Worm (Caenorhabditis elegans) whole organism, L3 larva: ENCODE results near the gene fbxa-163.

Experiments
- R02D3.7 ChIP-seq: fragments of 150-350 bp; optimal IDR thresholded peaks from 2 replicates; lab custom pipeline; 2014; ENCODE audit warnings: missing biosample characterization, missing genetic modification characterization
- ZK546.5 ChIP-seq: sonication (generic microtip); optimal IDR thresholded peaks from 2 replicates; lab custom pipeline; 2017; ENCODE audit warnings: missing biosample characterization, missing genetic modification characterization
- ama-1 ChIP-seq: fragments of 150-350 bp; optimal IDR thresholded peaks from 2 replicates; lab custom pipeline; 2018
- ceh-28 ChIP-seq: fragments of 150-350 bp; optimal IDR thresholded peaks from 2 replicates; lab custom pipeline; 2014; ENCODE audit warnings: missing biosample characterization, missing genetic modification reagents, missing genetic modification characterization
- ceh-82 ChIP-seq: fragments of 150-350 bp; optimal IDR thresholded peaks from 2 replicates; lab custom pipeline; 2014; ENCODE audit warnings: missing biosample characterization, missing genetic modification characterization
- ceh-9 ChIP-seq: sonication (generic microtip); optimal IDR thresholded peaks from 2 replicates; lab custom pipeline; 2018; ENCODE audit warnings: missing biosample characterization, missing genetic modification characterization
- egl-27 ChIP-seq: sonication (generic microtip); optimal IDR thresholded peaks from 4 replicates; lab custom pipeline; 2017; ENCODE audit warnings: missing biosample characterization, missing genetic modification reagents, missing genetic modification characterization
- egl-5 ChIP-seq: fragments of 150-350 bp; optimal IDR thresholded peaks from 2 replicates; lab custom pipeline; 2017; ENCODE audit warnings: missing biosample characterization, missing genetic modification reagents, missing genetic modification characterization, inconsistent platforms
- elt-2 ChIP-seq: sonication (generic microtip); optimal IDR thresholded peaks from 2 replicates; lab custom pipeline; 2016; ENCODE audit warnings: missing genetic modification reagents, mild to moderate bottlenecking, missing genetic modification characterization, missing compliant biosample characterization
- eor-1 ChIP-seq, 2 experiments: fragments of 150-350 bp; optimal IDR thresholded peaks; 2 replicates each; lab custom pipeline; 2014 to 2018; ENCODE audit warnings: missing biosample characterization in 2 of 2, missing genetic modification characterization in 2 of 2
- fkh-10 ChIP-seq: sonication (generic microtip); optimal IDR thresholded peaks from 2 replicates; lab custom pipeline; 2017; ENCODE audit warnings: missing biosample characterization, missing genetic modification reagents, missing genetic modification characterization
- fkh-2 ChIP-seq: fragments of 150-350 bp; optimal IDR thresholded peaks from 2 replicates; lab custom pipeline; 2014; ENCODE audit warnings: missing biosample characterization, missing genetic modification reagents, missing genetic modification characterization
- hmg-11 ChIP-seq: sonication (generic microtip); optimal IDR thresholded peaks from 2 replicates; lab custom pipeline; 2016; ENCODE audit warnings: missing genetic modification characterization, missing compliant biosample characterization
- jun-1 ChIP-seq: fragments of 150-350 bp; optimal IDR thresholded peaks from 2 replicates; lab custom pipeline; 2014; ENCODE audit warnings: missing biosample characterization, missing genetic modification reagents, missing genetic modification characterization
- lin-15B ChIP-seq: fragments of 150-350 bp; optimal IDR thresholded peaks from 2 replicates; lab custom pipeline; 2014; ENCODE audit warnings: missing biosample characterization, missing genetic modification characterization
- lin-39 ChIP-seq: fragments of 150-350 bp; optimal IDR thresholded peaks from 2 replicates; lab custom pipeline; 2018; ENCODE audit warnings: missing biosample characterization, missing genetic modification reagents, missing genetic modification characterization
- mdl-1 ChIP-seq: fragments of 150-350 bp; optimal IDR thresholded peaks from 2 replicates; lab custom pipeline; 2014; ENCODE audit warnings: missing biosample characterization, missing genetic modification characterization
- nfya-1 ChIP-seq: sonication (generic microtip); optimal IDR thresholded peaks from 2 replicates; lab custom pipeline; 2017; ENCODE audit warnings: missing genetic modification characterization, mild to moderate bottlenecking, missing compliant biosample characterization, antibody characterized with exemption, moderate library complexity; ENCODE audit not compliant: insufficient read depth
- nhr-11 ChIP-seq: fragments of 150-350 bp; optimal IDR thresholded peaks from 2 replicates; lab custom pipeline; 2014; ENCODE audit warnings: missing biosample characterization, missing genetic modification characterization
- nhr-12 ChIP-seq: fragments of 150-350 bp; optimal IDR thresholded peaks from 2 replicates; lab custom pipeline; 2014; ENCODE audit warnings: missing biosample characterization, missing genetic modification characterization
- nhr-25 ChIP-seq: sonication (generic microtip); optimal IDR thresholded peaks from 2 replicates; lab custom pipeline; 2017; ENCODE audit warnings: missing biosample characterization, missing genetic modification characterization
- nhr-28 ChIP-seq: fragments of 150-350 bp; optimal IDR thresholded peaks from 2 replicates; lab custom pipeline; 2014; ENCODE audit warnings: missing biosample characterization, missing genetic modification characterization
- nhr-67 ChIP-seq: fragments of 150-350 bp; optimal IDR thresholded peaks from 2 replicates; lab custom pipeline; 2014; ENCODE audit warnings: missing biosample characterization, missing genetic modification characterization
- nhr-76 ChIP-seq: fragments of 150-350 bp; sonication (generic microtip); optimal IDR thresholded peaks from 5 replicates; lab custom pipeline; 2014; ENCODE audit warnings: missing biosample characterization, missing genetic modification characterization
- nhr-77 ChIP-seq: fragments of 150-350 bp; optimal IDR thresholded peaks from 2 replicates; lab custom pipeline; 2014; ENCODE audit warnings: missing biosample characterization, missing genetic modification characterization
- pha-4 ChIP-seq: fragments of 150-350 bp; optimal IDR thresholded peaks from 2 replicates; lab custom pipeline; 2014; ENCODE audit warnings: missing biosample characterization, missing genetic modification reagents, missing genetic modification characterization
- pqm-1 ChIP-seq: fragments of 150-350 bp; optimal IDR thresholded peaks from 2 replicates; lab custom pipeline; 2017; ENCODE audit warnings: missing biosample characterization, missing genetic modification characterization, inconsistent platforms
- sea-2 ChIP-seq: fragments of 150-350 bp; sonication (generic microtip); optimal IDR thresholded peaks from 4 replicates; lab custom pipeline; 2014; ENCODE audit warnings: missing biosample characterization, missing genetic modification reagents, missing genetic modification characterization
- skn-1 ChIP-seq: fragments of 150-350 bp; optimal IDR thresholded peaks from 2 replicates; lab custom pipeline; 2014; ENCODE audit warnings: missing biosample characterization, missing genetic modification characterization
- snpc-4 ChIP-seq: fragments of 150-350 bp; optimal IDR thresholded peaks from 2 replicates; lab custom pipeline; 2014; ENCODE audit warnings: missing biosample characterization, missing genetic modification characterization
- tbx-2 ChIP-seq: sonication (generic microtip); optimal IDR thresholded peaks from 2 replicates; lab custom pipeline; 2016; ENCODE audit warnings: mild to moderate bottlenecking, missing genetic modification characterization, missing compliant biosample characterization
- unc-39 ChIP-seq: sonication (generic microtip); optimal IDR thresholded peaks from 4 replicates; lab custom pipeline; 2017; ENCODE audit warnings: missing biosample characterization, missing genetic modification characterization
- unc-62 ChIP-seq: fragments of 150-350 bp; sonication (generic microtip); optimal IDR thresholded peaks from 4 replicates; lab custom pipeline; 2014; ENCODE audit warnings: missing biosample characterization, missing genetic modification reagents, missing genetic modification characterization
- zag-1 ChIP-seq: fragments of 150-350 bp; optimal IDR thresholded peaks from 2 replicates; lab custom pipeline; 2014; ENCODE audit warnings: missing biosample characterization, missing genetic modification characterization
- ztf-11 ChIP-seq: fragments of 150-350 bp; optimal IDR thresholded peaks from 2 replicates; lab custom pipeline; 2014; ENCODE audit warnings: missing biosample characterization, missing genetic modification characterization
- ztf-4 ChIP-seq: fragments of 150-350 bp; optimal IDR thresholded peaks from 2 replicates; lab custom pipeline; 2014; ENCODE audit warnings: missing biosample characterization, missing genetic modification characterization

The fbxa-163 gene

DNA sequence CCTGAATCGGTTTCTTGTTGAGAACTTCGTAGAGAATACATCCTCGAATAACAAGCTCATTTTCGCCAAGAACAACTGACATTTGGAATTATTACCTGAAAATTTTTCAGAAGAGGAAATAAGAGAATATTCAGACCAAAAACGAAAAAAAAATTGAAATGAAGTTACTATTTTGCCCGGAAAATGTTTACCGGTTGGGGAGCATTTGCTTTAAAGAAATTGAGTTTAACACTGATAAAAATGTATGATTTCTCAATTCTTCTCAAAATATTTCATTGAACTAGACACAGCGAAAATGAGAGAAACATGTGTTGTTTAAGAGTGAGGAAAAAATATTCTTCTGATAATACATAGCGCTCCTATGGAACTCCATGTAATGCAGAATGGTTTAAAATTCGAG, 5.9 kb upstream of the fbxa-163 start, which contains the start of gene fbxa-165:
fbxa-165 (minus strand) TSS at position 101 of the 400 bp plus-strand sequence.
- TF ChIP-seq ceh-28 (tag; lab: Kevin White, UChicago): no peak
- TF ChIP-seq, all 47 proteins: peak for 0

ce11 chrII:1613972-1614371, 3.4 kb upstream of the fbxa-163 start, which contains the start of gene fbxa-164:
fbxa-164 (minus strand) TSS chrII:1614072.
- no peak for TF ChIP-seq nhr-67
- TF ChIP-seq pha-4 (tag; lab: Kevin White, UChicago): peak; percentile 11
- TF ChIP-seq elt-2: peak; percentile 32

DNA sequence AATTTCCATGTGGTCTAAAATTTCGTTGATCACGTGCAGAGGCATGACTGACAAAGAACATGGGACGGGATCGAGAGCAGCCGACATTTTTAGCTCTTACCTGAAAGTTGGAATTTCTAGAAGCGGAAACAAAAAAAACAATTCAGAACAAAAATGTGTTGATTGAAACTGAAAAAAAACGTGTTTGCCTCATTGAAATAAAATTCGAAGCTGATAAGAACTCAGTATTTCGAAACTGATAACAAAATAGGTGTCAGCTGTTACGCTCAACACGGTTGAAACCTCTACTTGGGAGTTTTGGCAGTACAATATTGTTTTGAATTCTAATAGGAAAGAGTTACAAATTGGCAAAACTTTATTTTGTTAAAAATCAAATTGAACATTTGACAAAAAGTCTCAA, 1.6 kb downstream of the fbxa-163 start:
- TF ChIP-seq lin-15B (tag; lab: Kevin White, UChicago): no peak
- no peak for TF ChIP-seq egl-5 (tag; lab: Kevin White, UChicago)
- no peak for TF ChIP-seq eor-1 (tag; optimal IDR thresholded peaks at IDR 0.05; lab: Kevin White, UChicago)
- TF ChIP-seq fkh-10 (GFP tag; lab: Kevin White, UChicago): no peak
- TF ChIP-seq R02D3.7 (tag; lab: Kevin White, UChicago): no peak
- no peak for TF ChIP-seq nhr-28 (tag; lab: Kevin White, UChicago)
- TF ChIP-seq fkh-2: no peak
- TF ChIP-seq egl-27 (tag; lab: Kevin White, UChicago): no peak
- TF ChIP-seq nhr-12 (tag; lab: Kevin White, UChicago): no peak
- no peak for TF ChIP-seq ztf-11 (tag; lab: Kevin White, UChicago)
- TF ChIP-seq ceh-82 (tag; lab: Kevin White, UChicago): no peak
- TF ChIP-seq jun-1: peak; percentile 6
- peak; percentile 88 for TF ChIP-seq elt-2
- TF ChIP-seq sea-2 (GFP tag; lab: Kevin White, UChicago): no peak
- no peak for TF ChIP-seq nfya-1 (tag; lab: Kevin White, UChicago)
- TF ChIP-seq nhr-25 (tag; lab: Kevin White, UChicago): no peak
- peak; percentile 14 for TF ChIP-seq pqm-1
- TF ChIP-seq ZK546.5: no peak
- TF ChIP-seq pha-4 (tag; lab: Kevin White, UChicago): peak; percentile 34
- no peak for TF ChIP-seq ceh-28 (tag; lab: Kevin White, UChicago)
- no peak for TF ChIP-seq hmg-11 (tag; lab: Kevin White, UChicago)
- TF ChIP-seq ztf-4: no peak
- TF ChIP-seq mdl-1 (tag; lab: Kevin White, UChicago): no peak
- TF ChIP-seq nhr-11: no peak
- TF ChIP-seq nhr-77 (tag; lab: Kevin White, UChicago): no peak
- TF ChIP-seq snpc-4 (tag; lab: Kevin White, UChicago): no peak

DNA sequence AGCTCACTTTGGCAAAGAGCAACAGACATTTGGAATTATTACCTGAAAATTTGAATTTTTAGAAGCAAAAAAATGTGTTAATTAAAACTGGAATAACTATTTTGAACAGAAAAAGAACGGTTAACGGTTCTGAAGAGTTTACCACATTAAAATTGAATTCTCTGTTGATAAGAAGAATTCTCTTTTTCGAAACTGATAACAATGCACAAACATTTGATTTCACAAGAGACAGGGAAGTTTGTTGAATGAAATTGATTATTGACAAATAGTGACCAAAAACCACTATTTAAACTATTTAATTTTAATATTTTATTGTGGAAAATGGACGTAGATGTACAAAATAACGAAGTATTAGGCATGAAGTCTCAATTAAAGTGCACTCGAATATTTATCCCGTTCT, 3.0 kb downstream of the fbxa-163 start:
- TF ChIP-seq pqm-1 (peak; percentile 19), nhr-11 (no peak), R02D3.7 (tag; lab: Kevin White, UChicago) (no peak), ama-1 (lab: Kevin White, UChicago) (no peak), unc-39 (no peak), hmg-11 (tag; lab: Kevin White, UChicago) (no peak), tbx-2 (tag; lab: Kevin White, UChicago) (no peak), elt-2 (peak; percentile 82), nhr-76 (no peak), lin-39 (tag; lab: Kevin White, UChicago) (no peak), nhr-12 (tag; lab: Kevin White, UChicago) (no peak), pha-4 (tag; lab: Kevin White, UChicago) (peak; percentile 67), eor-1 (tag; optimal IDR thresholded peaks at IDR 0.05; lab: Kevin White, UChicago) (no peak)

DNA sequence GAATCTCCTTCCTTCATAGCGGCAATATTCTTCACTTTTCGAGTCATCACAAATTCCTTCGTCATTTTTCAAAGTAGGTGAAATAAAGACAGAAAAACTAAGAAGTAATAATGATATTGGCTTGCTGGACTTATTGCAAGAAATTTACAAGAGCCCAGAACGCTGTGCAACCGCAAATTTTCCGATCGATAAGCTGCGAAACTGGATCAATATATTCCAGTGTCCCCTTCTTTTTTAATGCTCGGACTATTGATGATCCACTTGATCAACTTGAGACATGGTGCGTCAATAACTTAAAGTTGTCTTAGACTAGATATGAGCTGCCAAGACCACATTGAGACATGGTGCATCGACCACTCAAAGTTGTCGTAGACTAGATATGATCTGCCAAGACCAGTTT, 4.5 kb downstream of the fbxa-163 start, which contains the start of gene bath-33:
bath-33 (minus strand) TSS at position 101 of the 400 bp plus-strand sequence.
- TF ChIP-seq nhr-76 (no peak), eor-1 (tag; optimal IDR thresholded peaks at IDR 0.05; lab: Kevin White, UChicago) (no peak), fkh-10 (GFP tag; lab: Kevin White, UChicago) (no peak), egl-27 (tag; lab: Kevin White, UChicago) (no peak), skn-1 (tag; lab: Kevin White, UChicago) (no peak), tbx-2 (tag; lab: Kevin White, UChicago) (no peak), pqm-1 (no peak)

DNA sequence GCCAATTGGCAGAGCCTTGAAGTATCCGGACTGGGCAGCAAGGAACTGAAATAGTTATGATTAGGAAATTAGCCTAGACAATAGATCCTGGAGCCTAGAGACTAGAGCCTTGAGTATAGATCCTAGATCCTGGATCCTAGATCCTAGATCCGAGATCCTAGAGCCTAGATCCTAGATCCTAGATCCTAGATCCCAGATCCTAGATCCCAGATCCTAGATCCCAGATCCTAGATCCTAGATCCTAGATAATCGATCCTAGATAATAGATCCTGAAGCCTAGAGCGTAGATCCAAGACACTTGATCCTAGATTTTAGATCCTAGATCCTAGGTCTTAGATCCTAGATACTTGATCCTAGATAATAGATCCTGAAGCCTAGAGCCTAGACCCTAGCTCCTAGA, 5.5 kb downstream of the fbxa-163 start:
- TF ChIP-seq nhr-12 (tag; lab: Kevin White, UChicago): no peak
- TF ChIP-seq ZK546.5: no peak
- no peak for TF ChIP-seq unc-62
- TF ChIP-seq fkh-10 (GFP tag; lab: Kevin White, UChicago): no peak
- no peak for TF ChIP-seq lin-39 (tag; lab: Kevin White, UChicago)
- no peak for TF ChIP-seq egl-27 (tag; lab: Kevin White, UChicago)
- no peak for TF ChIP-seq pqm-1
- TF ChIP-seq lin-15B (tag; lab: Kevin White, UChicago): no peak
- TF ChIP-seq nhr-11: no peak
- no peak for TF ChIP-seq ceh-9 (tag; lab: Kevin White, UChicago)
- no peak for TF ChIP-seq egl-5 (tag; lab: Kevin White, UChicago)
- TF ChIP-seq skn-1 (tag; lab: Kevin White, UChicago): no peak
- TF ChIP-seq elt-2: no peak
- TF ChIP-seq zag-1 (tag; lab: Kevin White, UChicago): no peak
